Worm (Caenorhabditis elegans) whole organism, L3 larva: Measurements from ENCODE around the gene sdz-36.
A peak's percentile ranks its signal among the peaks of the same experiment; 100 is the strongest.

Experiments used
- aly-2 ChIP-seq: fragments of 150-350 bp; optimal IDR thresholded peaks from 2 replicates; lab custom pipeline; 2014; ENCODE audit warnings: missing biosample characterization, missing genetic modification characterization
- ama-1 ChIP-seq: fragments of 150-350 bp; optimal IDR thresholded peaks from 2 replicates; lab custom pipeline; 2018
- ceh-82 ChIP-seq: fragments of 150-350 bp; optimal IDR thresholded peaks from 2 replicates; lab custom pipeline; 2014; ENCODE audit warnings: missing biosample characterization, missing genetic modification characterization
- lin-39 ChIP-seq: fragments of 150-350 bp; optimal IDR thresholded peaks from 2 replicates; lab custom pipeline; 2018; ENCODE audit warnings: missing biosample characterization, missing genetic modification reagents, missing genetic modification characterization

- TF ChIP-seq ama-1 (lab: Kevin White, UChicago) (peak; percentile 41), lin-39 (tag; lab: Kevin White, UChicago) (no peak), ceh-82 (tag; lab: Kevin White, UChicago) (no peak), aly-2 (tag; lab: Kevin White, UChicago) (no peak)
Observed at ce11 chrIV:9671001-9671652, 19.6 kb upstream of the sdz-36 start.
